ENCODE assay signal across 5 fruit fly cellular contexts in the genomic region with DNA sequence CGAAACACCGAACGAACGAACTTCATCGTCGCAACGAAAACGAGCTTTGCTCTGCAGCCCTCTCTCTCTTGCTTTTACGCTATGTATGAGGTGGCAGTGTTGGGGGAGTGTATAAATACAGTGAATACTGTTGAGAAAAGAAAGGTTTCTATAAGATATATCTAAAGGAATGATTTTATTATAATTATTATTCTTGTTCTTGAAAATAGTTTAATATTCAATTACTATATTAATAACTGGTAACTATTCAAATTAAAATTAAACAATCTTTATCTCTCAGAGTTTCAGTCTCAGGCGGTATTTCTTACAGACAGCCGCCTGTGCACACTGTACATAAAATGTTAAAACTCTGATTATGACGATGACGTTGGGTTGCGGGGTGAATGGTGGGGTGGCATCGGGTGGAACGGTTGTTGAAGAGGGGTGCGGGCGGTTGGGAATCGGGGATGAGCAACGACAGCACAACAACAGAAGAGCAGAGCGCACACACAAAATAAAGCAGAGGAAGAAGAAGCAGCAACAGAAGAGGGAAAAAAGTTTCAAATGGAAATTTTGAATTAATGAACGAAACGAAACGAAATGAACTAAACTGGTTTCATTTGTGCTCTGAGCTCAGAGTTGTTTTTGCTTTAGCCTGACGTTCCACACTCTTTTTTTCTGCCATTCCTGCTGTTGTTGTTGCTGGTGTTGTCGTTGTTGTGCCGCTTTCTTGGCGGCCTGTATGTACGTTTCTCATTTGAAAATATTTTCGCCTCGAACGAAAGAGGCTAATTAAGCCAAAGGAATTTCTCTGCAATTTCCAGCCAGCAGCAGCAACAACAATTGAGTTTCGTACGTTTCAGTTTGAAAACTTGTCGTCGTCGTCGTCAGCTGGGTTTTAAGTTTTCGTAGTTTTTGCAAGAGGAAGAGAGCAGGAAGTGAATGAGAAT.
A peak's percentile ranks its signal among the peaks of the same experiment; 100 is the strongest.
TF ChIP-seq lines count a peak whose summit lies in the region.

No protein-coding gene starts in this region.

- peak; percentile 60 for TF ChIP-seq CTCF in whole organism, embryonic (GFP tag; optimal IDR thresholded peaks at IDR 0.05; lab: Kevin White, UChicago)

TF ChIP-seq in whole organism, adult, 20 proteins besides CTCF, POLR2A, EP300 and RAD21 (continues in another document):
- peak; percentile 25 for TF ChIP-seq Mnt (GFP tag; optimal IDR thresholded peaks at IDR 0.05; lab: Kevin White, UChicago)
- TF ChIP-seq CG33017 (tag; optimal IDR thresholded peaks at IDR 0.05; lab: Kevin White, UChicago), result peak; percentile 99
- TF ChIP-seq cic (GFP tag; optimal IDR thresholded peaks at IDR 0.05; lab: Kevin White, UChicago), result peak; percentile 78
- peak; percentile 96 for TF ChIP-seq CG12768 (GFP tag; optimal IDR thresholded peaks at IDR 0.05; lab: Kevin White, UChicago)
- TF ChIP-seq tj (GFP tag; optimal IDR thresholded peaks at IDR 0.05; lab: Kevin White, UChicago), result peak; percentile 84
- TF ChIP-seq CG1620 (GFP tag; optimal IDR thresholded peaks at IDR 0.05; lab: Kevin White, UChicago), result peak; percentile 63
- TF ChIP-seq toe (GFP tag; optimal IDR thresholded peaks at IDR 0.05; lab: Kevin White, UChicago), result peak; percentile 69
- peak; percentile 85 for TF ChIP-seq Crg-1 (GFP tag; optimal IDR thresholded peaks at IDR 0.05; lab: Kevin White, UChicago)
- TF ChIP-seq CG7101 (tag; optimal IDR thresholded peaks at IDR 0.05; lab: Kevin White, UChicago), result peak; percentile 99
- peak; percentile 99 for TF ChIP-seq kay (GFP tag; lab: Kevin White, UChicago; ENCODE audit: borderline replicate concordance)
- TF ChIP-seq CG14711 (tag; optimal IDR thresholded peaks at IDR 0.05; lab: Kevin White, UChicago), result peak; percentile 97
- peak; percentile 87 for TF ChIP-seq ovo (GFP tag; optimal IDR thresholded peaks at IDR 0.05; lab: Kevin White, UChicago)
- peak; percentile 83 for TF ChIP-seq CG5204 (GFP tag; optimal IDR thresholded peaks at IDR 0.05; lab: Kevin White, UChicago)
- TF ChIP-seq Hr96 (GFP tag; optimal IDR thresholded peaks at IDR 0.05; lab: Kevin White, UChicago), result peak; percentile 38
- TF ChIP-seq pad (GFP tag; optimal IDR thresholded peaks at IDR 0.05; lab: Kevin White, UChicago), result peak; percentile 97

TF ChIP-seq in whole organism, embryonic, 481 proteins besides CTCF, POLR2A, EP300 and RAD21 (continues in another document):
- TF ChIP-seq CG2129 (GFP tag; IDR thresholded peaks at IDR 0.05; lab: Robert Waterston, UW; ENCODE audit: partially characterized antibody), result no peak
- TF ChIP-seq CG13123 (GFP tag; optimal IDR thresholded peaks at IDR 0.05; lab: Kevin White, UChicago), result peak; percentile 95
- TF ChIP-seq CG16863 (GFP tag; optimal IDR thresholded peaks at IDR 0.05; lab: Kevin White, UChicago), result peak; percentile 70
- no peak for TF ChIP-seq jigr1 (GFP tag; IDR thresholded peaks at IDR 0.05; lab: Robert Waterston, UW)
- peak; percentile 86 for TF ChIP-seq pros (GFP tag; optimal IDR thresholded peaks at IDR 0.05; lab: Kevin White, UChicago)
- no peak for TF ChIP-seq CG11085 (GFP tag; IDR thresholded peaks at IDR 0.05; lab: Robert Waterston, UW)
- no peak for TF ChIP-seq sna (GFP tag; IDR thresholded peaks at IDR 0.05; lab: Robert Waterston, UW; ENCODE audit: partially characterized antibody)
- no peak for TF ChIP-seq Opbp (GFP tag; IDR thresholded peaks at IDR 0.05; lab: Robert Waterston, UW; ENCODE audit: partially characterized antibody)
- no peak for TF ChIP-seq Aef1 (GFP tag; IDR thresholded peaks at IDR 0.05; lab: Robert Waterston, UW)
- no peak for TF ChIP-seq HLH4C (GFP tag; IDR thresholded peaks at IDR 0.05; lab: Robert Waterston, UW; ENCODE audit: partially characterized antibody)
- TF ChIP-seq dmrt99B (tag; optimal IDR thresholded peaks at IDR 0.05; lab: Kevin White, UChicago), result peak; percentile 99
- peak; percentile 99 for TF ChIP-seq Dek (tag; optimal IDR thresholded peaks at IDR 0.05; lab: Kevin White, UChicago)
- peak; percentile 64 for TF ChIP-seq repo (GFP tag; optimal IDR thresholded peaks at IDR 0.05; lab: Kevin White, UChicago)
- TF ChIP-seq pho (GFP tag; optimal IDR thresholded peaks at IDR 0.05; lab: Kevin White, UChicago), result peak; percentile 68
- TF ChIP-seq CG7928 (GFP tag; optimal IDR thresholded peaks at IDR 0.05; lab: Kevin White, UChicago), result peak; percentile 73
- TF ChIP-seq CG17612 (GFP tag; IDR thresholded peaks at IDR 0.05; lab: Robert Waterston, UW), result no peak

TF ChIP-seq in whole organism, prepupa, 60 proteins besides CTCF, POLR2A, EP300 and RAD21 (continues in another document):
- TF ChIP-seq CG3032 (tag; optimal IDR thresholded peaks at IDR 0.05; lab: Kevin White, UChicago) (peak; percentile 98), fkh (GFP tag; optimal IDR thresholded peaks at IDR 0.05; lab: Kevin White, UChicago) (peak; percentile 84), fd59A (GFP tag; optimal IDR thresholded peaks at IDR 0.05; lab: Kevin White, UChicago) (peak; percentile 95), Sox14 (GFP tag; optimal IDR thresholded peaks at IDR 0.05; lab: Kevin White, UChicago) (peak; percentile 93), net (GFP tag; optimal IDR thresholded peaks at IDR 0.05; lab: Kevin White, UChicago) (peak; percentile 96), CG11294 (GFP tag; IDR thresholded peaks at IDR 0.05; lab: Robert Waterston, UW) (no peak), vri (GFP tag; optimal IDR thresholded peaks at IDR 0.05; lab: Kevin White, UChicago) (peak; percentile 74), OdsH (GFP tag; optimal IDR thresholded peaks at IDR 0.05; lab: Kevin White, UChicago) (peak; percentile 97), Sox102F (GFP tag; optimal IDR thresholded peaks at IDR 0.05; lab: Kevin White, UChicago) (peak; percentile 94), CG8632 (GFP tag; optimal IDR thresholded peaks at IDR 0.05; lab: Kevin White, UChicago) (peak; percentile 97), Eip78C (GFP tag; lab: Kevin White, UChicago) (peak; percentile 98), Hr39 (GFP tag; optimal IDR thresholded peaks at IDR 0.05; lab: Kevin White, UChicago) (peak; percentile 92), CG10631 (GFP tag; optimal IDR thresholded peaks at IDR 0.05; lab: Kevin White, UChicago) (peak; percentile 99), CG7368 (GFP tag; optimal IDR thresholded peaks at IDR 0.05; lab: Kevin White, UChicago) (peak; percentile 96), CG6854 (GFP tag; optimal IDR thresholded peaks at IDR 0.05; lab: Kevin White, UChicago) (peak; percentile 86), CG1621 (tag; optimal IDR thresholded peaks at IDR 0.05; lab: Kevin White, UChicago) (peak; percentile 86), CG34406 (GFP tag; optimal IDR thresholded peaks at IDR 0.05; lab: Kevin White, UChicago) (peak; percentile 98)

TF ChIP-seq in whole organism, pupa, 21 proteins besides CTCF, POLR2A, EP300 and RAD21 (continues in another document):
- no peak for TF ChIP-seq CG12605 (GFP tag; IDR thresholded peaks at IDR 0.05; lab: Robert Waterston, UW)
- TF ChIP-seq CG9948 (tag; optimal IDR thresholded peaks at IDR 0.05; lab: Kevin White, UChicago), result peak; percentile 98
- peak; percentile 97 for TF ChIP-seq Snoo (tag; optimal IDR thresholded peaks at IDR 0.05; lab: Kevin White, UChicago)
- no peak for TF ChIP-seq Ets98B (GFP tag; IDR thresholded peaks at IDR 0.05; lab: Robert Waterston, UW)
- TF ChIP-seq fd96Ca (GFP tag; IDR thresholded peaks at IDR 0.05; lab: Robert Waterston, UW), result no peak
- peak; percentile 97 for TF ChIP-seq Pif1B (GFP tag; optimal IDR thresholded peaks at IDR 0.05; lab: Kevin White, UChicago)
- TF ChIP-seq D1 (tag; optimal IDR thresholded peaks at IDR 0.05; lab: Kevin White, UChicago), result peak; percentile 97
- TF ChIP-seq Pif1A (GFP tag; optimal IDR thresholded peaks at IDR 0.05; lab: Kevin White, UChicago), result peak; percentile 92
- TF ChIP-seq CG15710 (tag; optimal IDR thresholded peaks at IDR 0.05; lab: Kevin White, UChicago), result peak; percentile 98
- TF ChIP-seq CG4496 (GFP tag; IDR thresholded peaks at IDR 0.05; lab: Robert Waterston, UW), result no peak
- peak; percentile 98 for TF ChIP-seq CG17806 (tag; optimal IDR thresholded peaks at IDR 0.05; lab: Kevin White, UChicago)
- peak; percentile 75 for TF ChIP-seq EcR (GFP tag; optimal IDR thresholded peaks at IDR 0.05; lab: Kevin White, UChicago)
- TF ChIP-seq CG34367 (tag; optimal IDR thresholded peaks at IDR 0.05; lab: Kevin White, UChicago), result peak; percentile 96
- TF ChIP-seq CG32121 (GFP tag; IDR thresholded peaks at IDR 0.05; lab: Robert Waterston, UW), result no peak
- peak; percentile 99 for TF ChIP-seq CG8159 (tag; optimal IDR thresholded peaks at IDR 0.05; lab: Kevin White, UChicago)
- TF ChIP-seq gl (tag; optimal IDR thresholded peaks at IDR 0.05; lab: Kevin White, UChicago), result peak; percentile 88
- TF ChIP-seq CG8301 (tag; optimal IDR thresholded peaks at IDR 0.05; lab: Kevin White, UChicago), result peak; percentile 96
- peak; percentile 81 for TF ChIP-seq CG13204 (GFP tag; optimal IDR thresholded peaks at IDR 0.05; lab: Kevin White, UChicago)

TF ChIP-seq in whole organism, wandering third instar larva, 38 proteins besides CTCF, POLR2A, EP300 and RAD21 (continues in another document):
- peak; percentile 80 for TF ChIP-seq dsf (GFP tag; optimal IDR thresholded peaks at IDR 0.05; lab: Kevin White, UChicago; ENCODE audit: borderline replicate concordance)
- no peak for TF ChIP-seq Rel (GFP tag; optimal IDR thresholded peaks at IDR 0.05; lab: Kevin White, UChicago)
- peak; percentile 86 for TF ChIP-seq Rel (tag; optimal IDR thresholded peaks at IDR 0.05; lab: Kevin White, UChicago)
- TF ChIP-seq Hr83 (GFP tag; optimal IDR thresholded peaks at IDR 0.05; lab: Kevin White, UChicago; ENCODE audit: poor library complexity, severe bottlenecking), result peak; percentile 91
- TF ChIP-seq brk (GFP tag; optimal IDR thresholded peaks at IDR 0.05; lab: Kevin White, UChicago), result peak; percentile 87
- no peak for TF ChIP-seq lola (GFP tag; optimal IDR thresholded peaks at IDR 0.05; lab: Kevin White, UChicago)
- no peak for TF ChIP-seq usp (GFP tag; optimal IDR thresholded peaks at IDR 0.05; lab: Kevin White, UChicago)
- TF ChIP-seq sage (GFP tag; optimal IDR thresholded peaks at IDR 0.05; lab: Kevin White, UChicago), result peak; percentile 95
- peak; percentile 97 for TF ChIP-seq dmrt93B (GFP tag; optimal IDR thresholded peaks at IDR 0.05; lab: Kevin White, UChicago)
- no peak for TF ChIP-seq pan (optimal IDR thresholded peaks at IDR 0.05; lab: Kevin White, UChicago)
- TF ChIP-seq Abd-B (GFP tag; optimal IDR thresholded peaks at IDR 0.05; lab: Kevin White, UChicago), result no peak
- peak; percentile 97 for TF ChIP-seq rgr (GFP tag; optimal IDR thresholded peaks at IDR 0.05; lab: Kevin White, UChicago)
- TF ChIP-seq woc (GFP tag; optimal IDR thresholded peaks at IDR 0.05; lab: Kevin White, UChicago), result peak; percentile 89
- TF ChIP-seq jim (GFP tag; optimal IDR thresholded peaks at IDR 0.05; lab: Kevin White, UChicago), result peak; percentile 68
- TF ChIP-seq CrebA (GFP tag; optimal IDR thresholded peaks at IDR 0.05; lab: Kevin White, UChicago; ENCODE audit: borderline replicate concordance), result peak; percentile 58
- peak; percentile 98 for TF ChIP-seq OdsH (GFP tag; optimal IDR thresholded peaks at IDR 0.05; lab: Kevin White, UChicago)
- peak; percentile 96 for TF ChIP-seq CG9705 (GFP tag; optimal IDR thresholded peaks at IDR 0.05; lab: Kevin White, UChicago)
- TF ChIP-seq dl (GFP tag; optimal IDR thresholded peaks at IDR 0.05; lab: Kevin White, UChicago; ENCODE audit: insufficient read depth in 1 of 2, partially characterized antibody in 2 of 2), result peak; percentile 69 to 72
- peak; percentile 99 for TF ChIP-seq HLH106 (tag; optimal IDR thresholded peaks at IDR 0.05; lab: Kevin White, UChicago)
